Worm (Caenorhabditis elegans) whole organism, L1 larva: Measurements from ENCODE around the gene nhr-96.
A peak's percentile ranks its signal among the peaks of the same experiment; 100 is the strongest.

Experiments used
- C04F5.9 ChIP-seq: sonication (generic microtip); optimal IDR thresholded peaks from 2 replicates; lab custom pipeline; 2016; ENCODE audit warnings: missing genetic modification characterization, missing compliant biosample characterization
- C16A3.4 ChIP-seq: fragments of 150-350 bp; optimal IDR thresholded peaks from 2 replicates; lab custom pipeline; 2014; ENCODE audit warnings: missing biosample characterization, missing genetic modification characterization
- C34B4.2 ChIP-seq: sonication (generic microtip); optimal IDR thresholded peaks from 2 replicates; lab custom pipeline; 2017; ENCODE audit warnings: mild to moderate bottlenecking, missing genetic modification characterization, missing compliant biosample characterization
- aha-1 ChIP-seq: fragments of 150-350 bp; optimal IDR thresholded peaks from 2 replicates; lab custom pipeline; 2014; ENCODE audit warnings: missing biosample characterization, missing genetic modification characterization
- aly-2 ChIP-seq: fragments of 150-350 bp; optimal IDR thresholded peaks from 2 replicates; lab custom pipeline; 2014; ENCODE audit warnings: missing biosample characterization, missing genetic modification characterization
- ama-1 ChIP-seq: fragments of 150-350 bp; optimal IDR thresholded peaks from 2 replicates; lab custom pipeline; 2014
- blmp-1 ChIP-seq: fragments of 150-350 bp; optimal IDR thresholded peaks from 2 replicates; lab custom pipeline; 2014; ENCODE audit warnings: missing biosample characterization, missing genetic modification characterization
- ceh-63 ChIP-seq: fragments of 200-800 bp; sonication (Bioruptor generic); optimal IDR thresholded peaks from 2 replicates; lab custom pipeline; 2018; ENCODE audit warnings: mild to moderate bottlenecking, missing genetic modification characterization, missing compliant biosample characterization
- ceh-90 ChIP-seq: sonication (generic microtip); optimal IDR thresholded peaks from 2 replicates; lab custom pipeline; 2016; ENCODE audit warnings: missing genetic modification characterization, missing compliant biosample characterization
- ces-1 ChIP-seq: fragments of 150-350 bp; optimal IDR thresholded peaks from 2 replicates; lab custom pipeline; 2014; ENCODE audit warnings: missing biosample characterization, missing genetic modification reagents, missing genetic modification characterization
- dpl-1 ChIP-seq, 3 experiments: fragments of 150-350 bp in 2 of 3; sonication (generic microtip) in 1 of 3; optimal IDR thresholded peaks; 2 replicates each; lab custom pipeline; 2014 to 2017; ENCODE audit warnings: missing biosample characterization in 3 of 3, missing genetic modification characterization in 3 of 3, missing genetic modification reagents in 3 of 3
- efl-1 ChIP-seq, 4 experiments: fragments of 150-350 bp; optimal IDR thresholded peaks in 3 of 4; peaks in 1 of 4; 1 replicate in 1 of 4; 2 replicates in 3 of 4; lab custom pipeline; 2014; ENCODE audit warnings: missing biosample characterization in 2 of 4, missing genetic modification characterization in 2 of 4, missing genetic modification reagents in 2 of 4
- efl-3 ChIP-seq: fragments of 200-800 bp; sonication (Bioruptor generic); optimal IDR thresholded peaks from 2 replicates; lab custom pipeline; 2018; ENCODE audit warnings: mild to moderate bottlenecking, missing genetic modification characterization, missing compliant biosample characterization
- elt-3 ChIP-seq, 6 experiments: fragments of 150-350 bp in 1 of 6; sonication (generic microtip); optimal IDR thresholded peaks; 2 replicates each; lab custom pipeline; 2017 to 2018; ENCODE audit warnings: missing biosample characterization in 6 of 6, missing genetic modification characterization in 6 of 6, inconsistent platforms in 1 of 6
- ets-5 ChIP-seq: fragments of 200-800 bp; sonication (Bioruptor generic); IDR thresholded peaks from 2 replicates; pipeline ENCODE4 v1.3.6; 2022; ENCODE audit warnings: missing genetic modification characterization, missing compliant biosample characterization
- fkh-10 ChIP-seq: sonication (generic microtip); optimal IDR thresholded peaks from 2 replicates; lab custom pipeline; 2017; ENCODE audit warnings: missing biosample characterization, missing genetic modification reagents, missing genetic modification characterization
- fos-1 ChIP-seq: fragments of 150-350 bp; optimal IDR thresholded peaks from 2 replicates; lab custom pipeline; 2014; ENCODE audit warnings: missing biosample characterization, missing genetic modification characterization
- grh-1 ChIP-seq: fragments of 200-800 bp; sonication (Bioruptor generic); IDR thresholded peaks from 2 replicates; pipeline ENCODE4 v1.3.6; 2022; ENCODE audit warnings: missing genetic modification reagents, missing genetic modification characterization, missing compliant biosample characterization
- hlh-17 ChIP-seq: fragments of 200-800 bp; sonication (Bioruptor generic); optimal IDR thresholded peaks from 2 replicates; lab custom pipeline; 2018; ENCODE audit warnings: missing genetic modification characterization, mild to moderate bottlenecking, missing compliant biosample characterization, moderate library complexity, borderline replicate concordance
- hlh-4 ChIP-seq: sonication (generic microtip); optimal IDR thresholded peaks from 2 replicates; lab custom pipeline; 2016; ENCODE audit warnings: mild to moderate bottlenecking, missing genetic modification characterization, missing compliant biosample characterization
- isw-1 ChIP-seq: fragments of 200-800 bp; sonication (Bioruptor generic); IDR thresholded peaks from 2 replicates; pipeline ENCODE4 v1.3.6; 2022; ENCODE audit warnings: missing genetic modification characterization, missing compliant biosample characterization
- jun-1 ChIP-seq: fragments of 150-350 bp; optimal IDR thresholded peaks from 2 replicates; lab custom pipeline; 2014; ENCODE audit warnings: missing biosample characterization, missing genetic modification reagents, missing genetic modification characterization
- lin-13 ChIP-seq: fragments of 150-350 bp; optimal IDR thresholded peaks from 2 replicates; lab custom pipeline; 2014; ENCODE audit warnings: missing biosample characterization, missing genetic modification reagents, missing genetic modification characterization
- lin-14 ChIP-seq: fragments of 200-800 bp; sonication (Bioruptor generic); optimal IDR thresholded peaks from 2 replicates; lab custom pipeline; 2018; ENCODE audit warnings: mild to moderate bottlenecking, missing genetic modification characterization, moderate library complexity, missing compliant biosample characterization
- lin-15B ChIP-seq: fragments of 150-350 bp; sonication (generic microtip); optimal IDR thresholded peaks from 3 replicates; lab custom pipeline; 2014; ENCODE audit warnings: missing biosample characterization, missing genetic modification characterization
- lin-35 ChIP-seq, 2 experiments: fragments of 150-350 bp; optimal IDR thresholded peaks; 2 replicates each; lab custom pipeline; 2014; ENCODE audit warnings: missing biosample characterization in 2 of 2, missing genetic modification characterization in 2 of 2, missing genetic modification reagents in 2 of 2
- lsy-2 ChIP-seq, 2 experiments: fragments of 150-350 bp; optimal IDR thresholded peaks; 2 replicates each; lab custom pipeline; 2014; ENCODE audit warnings: missing biosample characterization in 2 of 2, missing genetic modification characterization in 2 of 2
- nhr-12 ChIP-seq: sonication (generic microtip); optimal IDR thresholded peaks from 2 replicates; lab custom pipeline; 2017; ENCODE audit warnings: missing biosample characterization, missing genetic modification characterization
- nhr-19 ChIP-seq: fragments of 200-800 bp; sonication (Bioruptor generic); conservative IDR thresholded peaks from 2 replicates; pipeline ENCODE4 v1.3.6; 2022; ENCODE audit warnings: missing genetic modification characterization, missing compliant biosample characterization
- nhr-28 ChIP-seq: fragments of 150-350 bp; optimal IDR thresholded peaks from 2 replicates; lab custom pipeline; 2014; ENCODE audit warnings: missing biosample characterization, missing genetic modification characterization
- nhr-47 ChIP-seq: sonication (generic microtip); optimal IDR thresholded peaks from 2 replicates; lab custom pipeline; 2016; ENCODE audit warnings: mild to moderate bottlenecking, missing genetic modification characterization, moderate library complexity, missing compliant biosample characterization
- nhr-71 ChIP-seq: sonication (generic microtip); optimal IDR thresholded peaks from 2 replicates; lab custom pipeline; 2016; ENCODE audit warnings: mild to moderate bottlenecking, missing genetic modification characterization, moderate library complexity, missing compliant biosample characterization
- nhr-76 ChIP-seq: sonication (generic microtip); optimal IDR thresholded peaks from 2 replicates; lab custom pipeline; 2017; ENCODE audit warnings: missing biosample characterization, missing genetic modification characterization
- nhr-77 ChIP-seq: fragments of 150-350 bp; optimal IDR thresholded peaks from 2 replicates; lab custom pipeline; 2014; ENCODE audit warnings: missing biosample characterization, missing genetic modification characterization
- nhr-84 ChIP-seq: sonication (generic microtip); optimal IDR thresholded peaks from 2 replicates; lab custom pipeline; 2017; ENCODE audit warnings: missing biosample characterization, missing genetic modification characterization
- nhr-90 ChIP-seq: sonication (generic microtip); optimal IDR thresholded peaks from 2 replicates; lab custom pipeline; 2016; ENCODE audit warnings: mild to moderate bottlenecking, missing genetic modification characterization, missing compliant biosample characterization; ENCODE audit not compliant: poor library complexity
- pag-3 ChIP-seq: sonication (generic microtip); optimal IDR thresholded peaks from 2 replicates; lab custom pipeline; 2017; ENCODE audit warnings: missing genetic modification characterization, mild to moderate bottlenecking, missing compliant biosample characterization, antibody characterized with exemption, borderline replicate concordance; ENCODE audit not compliant: insufficient read depth
- snu-23 ChIP-seq: sonication (generic microtip); optimal IDR thresholded peaks from 2 replicates; lab custom pipeline; 2016; ENCODE audit warnings: missing genetic modification characterization, missing compliant biosample characterization
- sox-4 ChIP-seq: sonication (generic microtip); optimal IDR thresholded peaks from 2 replicates; lab custom pipeline; 2016; ENCODE audit warnings: missing genetic modification characterization, missing compliant biosample characterization
- sptf-1 ChIP-seq: fragments of 150-350 bp; optimal IDR thresholded peaks from 2 replicates; lab custom pipeline; 2014; ENCODE audit warnings: missing biosample characterization, missing genetic modification characterization
- swsn-7 ChIP-seq: sonication (generic microtip); optimal IDR thresholded peaks from 2 replicates; lab custom pipeline; 2016; ENCODE audit warnings: missing genetic modification characterization, missing compliant biosample characterization
- tbx-2 ChIP-seq: sonication (generic microtip); optimal IDR thresholded peaks from 2 replicates; lab custom pipeline; 2016; ENCODE audit warnings: missing genetic modification characterization, missing compliant biosample characterization
- unc-130 ChIP-seq: fragments of 150-350 bp; optimal IDR thresholded peaks from 2 replicates; lab custom pipeline; 2017; ENCODE audit warnings: missing biosample characterization, missing genetic modification characterization, inconsistent platforms
- unc-30 ChIP-seq: sonication (generic microtip); optimal IDR thresholded peaks from 2 replicates; lab custom pipeline; 2017; ENCODE audit warnings: missing biosample characterization, missing genetic modification characterization
- unc-86 ChIP-seq: sonication (generic microtip); optimal IDR thresholded peaks from 2 replicates; lab custom pipeline; 2016; ENCODE audit warnings: missing genetic modification characterization, missing compliant biosample characterization
- ztf-4 ChIP-seq: fragments of 150-350 bp; optimal IDR thresholded peaks from 2 replicates; lab custom pipeline; 2014; ENCODE audit warnings: missing biosample characterization, missing genetic modification characterization

Gene nhr-96

DNA sequence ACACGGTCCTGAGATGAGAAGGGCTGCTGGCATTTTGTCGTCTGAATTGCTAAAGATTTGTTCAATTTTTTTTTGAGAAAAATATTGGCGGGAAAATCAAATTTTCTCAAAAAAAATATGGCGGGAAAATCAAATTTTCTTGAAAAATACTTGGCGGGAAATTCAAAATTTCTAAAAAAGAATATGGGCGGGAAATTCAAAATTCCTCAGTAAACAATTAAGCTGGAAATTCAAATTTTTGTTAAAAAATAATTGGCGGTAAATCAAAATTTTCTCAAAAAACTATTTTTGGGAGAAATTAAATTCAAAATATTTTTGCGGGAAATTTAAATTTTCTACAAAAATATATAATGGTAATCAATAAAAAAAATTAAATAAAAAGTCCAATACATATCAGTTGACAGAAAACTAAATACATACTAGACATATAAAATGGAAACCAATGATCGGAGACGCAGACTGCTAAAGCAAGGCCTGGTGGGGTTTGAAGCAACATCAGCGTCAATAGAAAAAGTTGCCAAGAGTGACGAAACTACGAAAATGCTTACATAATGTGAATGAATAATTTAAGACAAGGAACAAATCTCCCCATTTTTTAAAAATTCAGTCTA lies 18.7 kb upstream of the nhr-96 start, which contains the start of gene nhr-184 (continued):
- TF ChIP-seq nhr-71 (tag; lab: Kevin White, UChicago) (peak; percentile 11), nhr-28 (tag; lab: Kevin White, UChicago) (no peak), unc-86 (tag; lab: Kevin White, UChicago) (peak; percentile 10), isw-1 (GFP tag; lab: Robert Waterston, UW) (no peak), lin-13 (GFP tag; lab: Kevin White, UChicago) (no peak), nhr-90 (tag; lab: Kevin White, UChicago) (no peak), unc-30 (no peak), efl-1 (optimal IDR thresholded peaks at IDR 0.05; lab: Kevin White, UChicago) (no peak), efl-1 (GFP tag; optimal IDR thresholded peaks at IDR 0.05 in 1 of 2; lab: Kevin White, UChicago) (peak in 1 of 2 experiments; percentile 54), nhr-77 (tag; lab: Kevin White, UChicago) (no peak), fos-1 (tag; lab: Kevin White, UChicago) (no peak), nhr-12 (tag; lab: Kevin White, UChicago) (no peak), sox-4 (tag; lab: Kevin White, UChicago) (no peak), sptf-1 (tag; lab: Kevin White, UChicago) (no peak), nhr-84 (tag; lab: Kevin White, UChicago) (no peak), snu-23 (GFP tag; lab: Kevin White, UChicago) (peak; percentile 2), pag-3 (tag; lab: Kevin White, UChicago) (no peak), swsn-7 (tag; lab: Kevin White, UChicago) (no peak), ets-5 (GFP tag; lab: Robert Waterston, UW) (no peak), jun-1 (tag; lab: Kevin White, UChicago) (no peak), nhr-19 (GFP tag; lab: Robert Waterston, UW) (no peak), C34B4.2 (tag; lab: Kevin White, UChicago) (no peak), tbx-2 (tag; lab: Kevin White, UChicago) (no peak)
- TF ChIP-seq, all 84 proteins: peak for 10

- peak; percentile 30 for TF ChIP-seq blmp-1
- TF ChIP-seq C16A3.4 (tag; lab: Kevin White, UChicago) = no peak
- TF ChIP-seq lin-14 = no peak
- TF ChIP-seq, all 84 proteins: peak for 1
Measured at ce11 chrV:2215352-2215751, 17.9 kb upstream of the nhr-96 start, which contains the start of gene nstp-8. Gene nstp-8, plus strand, starts transcription at chrV:2215652.

DNA sequence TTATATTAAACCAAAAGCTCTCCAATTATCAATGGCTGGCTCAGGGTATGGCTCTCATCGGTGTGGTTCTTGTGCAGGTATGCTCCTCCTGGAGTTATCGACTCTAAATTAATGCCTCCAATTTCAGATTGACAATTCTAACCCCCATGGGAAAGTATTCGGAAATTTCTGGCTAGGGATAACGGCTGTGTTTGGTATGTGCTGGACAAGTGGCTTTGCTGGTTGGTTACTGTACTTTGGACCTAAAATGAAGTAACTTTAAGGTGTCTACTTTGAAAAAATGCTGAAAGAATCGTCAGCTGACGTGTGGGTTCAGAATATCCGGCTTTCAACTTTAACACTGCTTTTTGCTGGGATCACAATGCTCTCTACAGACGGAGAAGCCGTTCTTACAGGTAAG lies 16.4 kb upstream of the nhr-96 start:
- TF ChIP-seq grh-1 = no peak

DNA sequence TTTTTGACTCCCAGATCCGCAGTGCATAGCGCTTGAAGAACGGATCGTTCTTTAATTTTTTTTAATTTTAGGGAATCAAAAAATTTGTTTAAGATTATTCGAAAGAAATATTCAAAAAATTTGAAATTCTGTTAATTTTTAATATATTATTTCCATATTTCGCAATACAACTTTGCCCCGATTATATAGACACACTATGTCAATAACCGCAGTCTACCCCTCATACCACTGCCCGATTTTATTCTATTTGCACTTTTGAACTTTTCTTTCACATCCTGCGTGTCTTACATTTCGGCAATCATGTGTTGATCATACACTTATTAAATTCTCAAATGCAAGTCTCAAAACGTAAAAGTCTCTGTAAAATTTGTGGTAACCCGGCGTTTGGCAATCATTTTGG lies 14.5 kb upstream of the nhr-96 start, which contains the start of gene nhr-56:
nhr-56 (plus strand) TSS at position 202 of the 400 bp plus-strand sequence.
- no peak for TF ChIP-seq aly-2 (tag; lab: Kevin White, UChicago)
- peak; percentile 23 for TF ChIP-seq nhr-47
- peak in 1 of 2 experiments; percentile 42 for TF ChIP-seq lsy-2 (tag; optimal IDR thresholded peaks at IDR 0.05; lab: Kevin White, UChicago)
- no peak for TF ChIP-seq sptf-1 (tag; lab: Kevin White, UChicago)
- no peak for TF ChIP-seq hlh-17 (GFP tag; lab: Kevin White, UChicago)
- no peak for TF ChIP-seq ztf-4 (tag; lab: Kevin White, UChicago)
- TF ChIP-seq nhr-12 (tag; lab: Kevin White, UChicago) = no peak
- TF ChIP-seq isw-1 (GFP tag; lab: Robert Waterston, UW) = no peak
- TF ChIP-seq unc-130 (tag; lab: Kevin White, UChicago) = no peak
- peak in 1 of 3 experiments; percentile 21 for TF ChIP-seq dpl-1 (GFP tag; optimal IDR thresholded peaks at IDR 0.05; lab: Kevin White, UChicago)
- TF ChIP-seq elt-3 (tag; optimal IDR thresholded peaks at IDR 0.05; lab: Kevin White, UChicago) = no peak
- TF ChIP-seq nhr-76 (tag; lab: Kevin White, UChicago) = no peak
- TF ChIP-seq lin-35 (GFP tag; optimal IDR thresholded peaks at IDR 0.05; lab: Kevin White, UChicago) = peak in 1 of 2 experiments; percentile 63
- no peak for TF ChIP-seq ama-1 (lab: Kevin White, UChicago)
- TF ChIP-seq lin-15B = no peak
- peak; percentile 34 for TF ChIP-seq jun-1 (tag; lab: Kevin White, UChicago)
- TF ChIP-seq aha-1 (tag; lab: Kevin White, UChicago) = no peak
- no peak for TF ChIP-seq ceh-63
- peak; percentile 62 for TF ChIP-seq nhr-71 (tag; lab: Kevin White, UChicago)
- TF ChIP-seq ceh-90 = no peak
- no peak for TF ChIP-seq ces-1 (GFP tag; lab: Kevin White, UChicago)
- peak; percentile 23 to 28 for TF ChIP-seq efl-1 (optimal IDR thresholded peaks at IDR 0.05; lab: Kevin White, UChicago)
- TF ChIP-seq efl-1 (GFP tag; optimal IDR thresholded peaks at IDR 0.05 in 1 of 2; lab: Kevin White, UChicago) = peak; percentile 3 to 87
- no peak for TF ChIP-seq hlh-4 (tag; lab: Kevin White, UChicago)
- TF ChIP-seq efl-3 = no peak
- TF ChIP-seq C04F5.9 (tag; lab: Kevin White, UChicago) = no peak
- TF ChIP-seq fkh-10 (GFP tag; lab: Kevin White, UChicago) = no peak
